Worm (Caenorhabditis elegans): ENCODE results near the gene Y75B8A.44.

Y75B8A.44 gene

ce11 chrIII:12235914-12236313 lies 41.6 kb downstream of the Y75B8A.44 start, which contains the start of the genes grl-15 and fbxa-89:
TSS of gene grl-15 (minus strand) at chrIII:12236014.
TSS of gene fbxa-89 (plus strand) at chrIII:12236184.
- TF ChIP-seq T26A5.8 (tag; optimal IDR thresholded peaks at IDR 0.05) (no peak), nhr-90 (tag; optimal IDR thresholded peaks at IDR 0.05) (no peak), egl-18 (GFP tag; IDR thresholded peaks at IDR 0.05) (no peak), fkh-3 (tag; optimal IDR thresholded peaks at IDR 0.05) (no peak), nhr-80 (tag; optimal IDR thresholded peaks at IDR 0.05) (peak; percentile 29)

DNA sequence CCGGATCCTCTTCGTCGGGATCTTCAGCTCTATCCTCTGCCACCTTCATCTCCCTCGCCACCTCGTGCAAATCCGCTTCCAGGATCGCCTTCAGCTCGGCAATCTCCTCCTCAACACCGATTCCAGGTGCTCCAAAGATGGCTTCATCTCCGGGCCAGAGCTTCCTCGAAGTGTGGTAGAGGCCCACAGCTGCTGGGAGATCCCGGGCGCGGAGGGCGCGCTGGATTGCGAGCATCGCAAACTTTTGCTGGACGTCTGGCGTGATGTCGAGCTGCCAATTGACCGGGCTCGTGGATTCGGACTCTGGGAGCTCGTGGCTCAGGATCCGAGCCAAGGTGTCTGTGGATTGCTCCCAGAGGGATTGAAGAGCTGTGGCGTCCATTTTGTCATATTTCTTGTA lies 51.3 kb downstream of the Y75B8A.44 start:
- 0 out of 2 replicates have a peak, but pooled peaks have one; percentile 9 for TF ChIP-seq dox-1 (GFP tag; IDR thresholded peaks at IDR 0.05)
- no peak for TF ChIP-seq sea-2 (GFP tag; IDR thresholded peaks at IDR 0.05)
- TF ChIP-seq zfh-2 (GFP tag; conservative IDR thresholded peaks at IDR 0.05), result peak; percentile 92
- peak; percentile 88; the same call in 1 of the 2 replicates for TF ChIP-seq egrh-3 (GFP tag; IDR thresholded peaks at IDR 0.05)
- TF ChIP-seq athp-1 (tag; optimal IDR thresholded peaks at IDR 0.05), result no peak
- TF ChIP-seq F37B4.10 (GFP tag; IDR thresholded peaks at IDR 0.05), result no peak
- TF ChIP-seq lin-40 (tag; optimal IDR thresholded peaks at IDR 0.05), result no peak
